Worm (Caenorhabditis elegans): Measurements from ENCODE around the gene grl-21.

Gene grl-21

ce11 chrIV:10714594-10714993, 22.7 kb upstream of the grl-21 start (continued):
- TF ChIP-seq unc-62 (GFP tag; optimal IDR thresholded peaks at IDR 0.05): no peak
- no peak for TF ChIP-seq lin-13 (GFP tag; optimal IDR thresholded peaks at IDR 0.05)
- TF ChIP-seq egl-13 (tag; optimal IDR thresholded peaks at IDR 0.05): no peak
- TF ChIP-seq nhr-90 (tag; optimal IDR thresholded peaks at IDR 0.05; ENCODE audit: poor library complexity): peak; percentile 22
- TF ChIP-seq C16A3.4 (tag; optimal IDR thresholded peaks at IDR 0.05): no peak
- peak; percentile 28 for TF ChIP-seq nhr-77 (tag; optimal IDR thresholded peaks at IDR 0.05)
- TF ChIP-seq hpl-2 (GFP tag; optimal IDR thresholded peaks at IDR 0.05): no peak
- TF ChIP-seq snu-23 (GFP tag; optimal IDR thresholded peaks at IDR 0.05): peak; percentile 60
- peak; percentile 45 for TF ChIP-seq nhr-71 (tag; optimal IDR thresholded peaks at IDR 0.05)
- no peak for TF ChIP-seq skn-1 (tag; optimal IDR thresholded peaks at IDR 0.05)
- no peak for TF ChIP-seq Y116A8C.19 (tag; optimal IDR thresholded peaks at IDR 0.05; ENCODE audit: borderline replicate concordance)
- TF ChIP-seq jun-1 (tag; optimal IDR thresholded peaks at IDR 0.05): no peak
- peak; percentile 68 for TF ChIP-seq nhr-85 (tag)
- TF ChIP-seq aha-1 (tag; optimal IDR thresholded peaks at IDR 0.05): no peak
- TF ChIP-seq ztf-11 (tag; optimal IDR thresholded peaks at IDR 0.05): no peak
- no peak for TF ChIP-seq nhr-12 (tag; optimal IDR thresholded peaks at IDR 0.05)

ce11 chrIV:10716348-10716747, 20.9 kb upstream of the grl-21 start, which contains the start of gene ncx-3:
ncx-3 (plus strand) TSS chrIV:10716648.
- no peak for TF ChIP-seq alr-1 (tag; optimal IDR thresholded peaks at IDR 0.05; ENCODE audit: borderline replicate concordance)
- TF ChIP-seq efl-1 (optimal IDR thresholded peaks at IDR 0.05): no peak
- TF ChIP-seq efl-1 (GFP tag; optimal IDR thresholded peaks at IDR 0.05 in 1 of 2): no peak
- TF ChIP-seq unc-98 (GFP tag; IDR thresholded peaks at IDR 0.05): no peak
- TF ChIP-seq nhr-76 (tag; optimal IDR thresholded peaks at IDR 0.05): no peak
- TF ChIP-seq zip-4 (GFP tag; optimal IDR thresholded peaks at IDR 0.05): no peak
- no peak for TF ChIP-seq Y116A8C.19 (tag; optimal IDR thresholded peaks at IDR 0.05; ENCODE audit: borderline replicate concordance)

ce11 chrIV:10718075-10718474, 19.2 kb upstream of the grl-21 start:
- TF ChIP-seq ces-1 (GFP tag; optimal IDR thresholded peaks at IDR 0.05) (no peak), blmp-1 (tag; optimal IDR thresholded peaks at IDR 0.05) (peak; percentile 51), xbp-1 (tag; optimal IDR thresholded peaks at IDR 0.05) (no peak), nhr-28 (tag; optimal IDR thresholded peaks at IDR 0.05) (no peak), ceh-63 (GFP tag; optimal IDR thresholded peaks at IDR 0.05) (no peak)

- peak; percentile 19 for TF ChIP-seq fkh-8 (tag; optimal IDR thresholded peaks at IDR 0.05)
- peak; percentile 67 for TF ChIP-seq pax-3 (tag; optimal IDR thresholded peaks at IDR 0.05)
- TF ChIP-seq sox-4 (tag; optimal IDR thresholded peaks at IDR 0.05): no peak
- TF ChIP-seq C04F5.9 (tag; optimal IDR thresholded peaks at IDR 0.05): no peak
- TF ChIP-seq ama-1 (optimal IDR thresholded peaks at IDR 0.05): no peak
- TF ChIP-seq tlp-1 (tag; optimal IDR thresholded peaks at IDR 0.05): no peak
- no peak for TF ChIP-seq Y116A8C.19 (tag; optimal IDR thresholded peaks at IDR 0.05; ENCODE audit: borderline replicate concordance)
- TF ChIP-seq tbx-2 (tag; optimal IDR thresholded peaks at IDR 0.05): no peak
- TF ChIP-seq pag-3 (tag; optimal IDR thresholded peaks at IDR 0.05; ENCODE audit: borderline replicate concordance, insufficient read depth): no peak
- TF ChIP-seq dsc-1 (tag; optimal IDR thresholded peaks at IDR 0.05): peak; percentile 84
- no peak for TF ChIP-seq nhr-12 (tag; optimal IDR thresholded peaks at IDR 0.05)
- no peak for TF ChIP-seq lir-3 (tag; optimal IDR thresholded peaks at IDR 0.05; ENCODE audit: poor library complexity)
- no peak for TF ChIP-seq grh-1 (GFP tag; IDR thresholded peaks at IDR 0.05)
These were observed 18.4 kb upstream of the grl-21 start for ce11 chrIV:10718865-10719264.

Measured in whole organism, L1 larva.